Fruit fly (Drosophila melanogaster): Measurements from ENCODE around the gene elm.

DNA sequence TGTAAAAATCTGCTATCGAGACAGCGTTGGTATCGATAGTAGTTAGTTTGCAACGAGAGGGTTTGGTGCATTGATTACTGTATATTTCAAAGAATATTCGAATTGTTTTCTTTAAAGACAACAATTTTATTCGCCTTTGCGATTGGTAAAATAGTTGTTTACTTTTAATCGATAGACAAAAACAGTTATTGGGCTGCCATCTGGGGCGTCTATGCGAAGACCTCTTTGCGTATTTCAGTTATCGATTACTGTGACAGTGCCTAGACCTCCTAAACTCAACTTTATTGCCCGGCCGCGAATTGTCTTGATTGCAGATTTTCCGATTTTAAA is 41.6 kb downstream of the elm start, which contains the start of gene Atu:
- TF ChIP-seq CG34406 (GFP tag; optimal IDR thresholded peaks at IDR 0.05), result no peak
- peak; percentile 26 for TF ChIP-seq Eip75B (GFP tag; optimal IDR thresholded peaks at IDR 0.05)
- peak; percentile 65 for TF ChIP-seq svp (GFP tag)
- TF ChIP-seq Met (GFP tag; optimal IDR thresholded peaks at IDR 0.05), result peak; percentile 17
